Fruit fly (Drosophila melanogaster) Kc167 (cell line): ENCODE results near the gene firl.

Source experiments
- Myc ChIP-seq: fragments of >200 bp; optimal IDR thresholded peaks from 2 replicates; lab custom pipeline; 2017; ENCODE audit warnings: missing external identifiers
- Sin3A ChIP-seq: fragments of >200 bp; optimal IDR thresholded peaks from 2 replicates; lab custom pipeline; 2018; ENCODE audit warnings: missing external identifiers
- h ChIP-seq: fragments of >200 bp; optimal IDR thresholded peaks from 3 replicates; lab custom pipeline; 2018; ENCODE audit warnings: missing external identifiers
- insv ChIP-seq: fragments of >200 bp; optimal IDR thresholded peaks from 3 replicates; lab custom pipeline; 2018; ENCODE audit warnings: missing external identifiers
- psq ChIP-seq: fragments of >200 bp; optimal IDR thresholded peaks from 2 replicates; lab custom pipeline; 2017; ENCODE audit warnings: missing external identifiers
- ttk ChIP-seq: sonication (Bioruptor generic); optimal IDR thresholded peaks from 2 replicates; lab custom pipeline; 2017; ENCODE audit warnings: missing external identifiers

The firl gene

DNA sequence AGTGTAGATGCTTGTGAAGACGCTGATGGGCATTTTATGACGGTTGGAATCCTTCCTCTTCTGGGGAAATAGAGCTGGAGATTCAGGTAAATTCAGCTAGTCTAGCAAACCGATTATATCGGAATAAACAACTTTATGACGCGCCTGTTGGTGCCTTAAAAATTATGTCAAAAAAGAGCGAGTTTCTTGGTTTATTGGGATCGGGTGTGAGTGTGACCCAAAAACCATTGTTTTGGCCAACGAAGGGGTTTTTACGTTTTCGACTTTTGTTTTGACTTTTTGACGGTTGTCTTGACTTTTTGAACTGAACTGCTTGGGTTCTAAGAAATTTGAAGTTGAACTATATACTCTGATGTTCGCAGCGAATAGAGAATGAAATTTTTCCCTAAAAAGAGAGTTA is 25.5 kb upstream of the firl start:
- no peak for TF ChIP-seq Myc (lab: Kevin White, UChicago)
- TF ChIP-seq psq (lab: Kevin White, UChicago) = no peak
- TF ChIP-seq h = no peak
- no peak for TF ChIP-seq Sin3A (lab: Kevin White, UChicago)
- no peak for TF ChIP-seq insv (lab: Kevin White, UChicago)
- TF ChIP-seq ttk (lab: Kevin White, UChicago) = no peak

- TF ChIP-seq h (no peak), Sin3A (lab: Kevin White, UChicago) (no peak), ttk (lab: Kevin White, UChicago) (no peak), Myc (lab: Kevin White, UChicago) (no peak), psq (lab: Kevin White, UChicago) (no peak), insv (lab: Kevin White, UChicago) (no peak)
Measured at dm6 chr2L:12091522-12091921, 24.9 kb upstream of the firl start, which contains the start of gene Pex19. Gene Pex19, plus strand, starts transcription at chr2L:12091822.

DNA sequence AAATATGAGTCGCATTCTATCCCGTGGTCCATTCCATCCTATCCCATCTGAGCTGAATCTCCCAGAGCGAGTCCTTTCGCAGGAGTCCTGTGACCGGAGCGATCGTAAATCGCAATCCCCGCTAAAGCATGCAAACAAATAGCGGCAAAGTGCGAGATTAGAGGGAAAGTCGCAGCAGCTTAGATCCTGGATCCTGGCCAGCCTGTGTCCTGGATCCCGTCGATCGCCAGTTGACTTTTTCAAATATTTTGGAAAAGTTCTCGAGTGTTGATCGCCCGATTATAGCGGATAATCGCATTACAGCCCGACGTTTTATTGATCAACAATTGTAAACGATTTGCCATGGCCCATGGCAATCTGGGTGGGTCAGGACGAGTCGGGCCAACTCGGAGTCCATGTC is 22.6 kb upstream of the firl start:
- no peak for TF ChIP-seq ttk (lab: Kevin White, UChicago)
- TF ChIP-seq Myc (lab: Kevin White, UChicago) = no peak
- TF ChIP-seq insv (lab: Kevin White, UChicago) = no peak
- no peak for TF ChIP-seq Sin3A (lab: Kevin White, UChicago)
- no peak for TF ChIP-seq psq (lab: Kevin White, UChicago)
- TF ChIP-seq h = no peak

DNA sequence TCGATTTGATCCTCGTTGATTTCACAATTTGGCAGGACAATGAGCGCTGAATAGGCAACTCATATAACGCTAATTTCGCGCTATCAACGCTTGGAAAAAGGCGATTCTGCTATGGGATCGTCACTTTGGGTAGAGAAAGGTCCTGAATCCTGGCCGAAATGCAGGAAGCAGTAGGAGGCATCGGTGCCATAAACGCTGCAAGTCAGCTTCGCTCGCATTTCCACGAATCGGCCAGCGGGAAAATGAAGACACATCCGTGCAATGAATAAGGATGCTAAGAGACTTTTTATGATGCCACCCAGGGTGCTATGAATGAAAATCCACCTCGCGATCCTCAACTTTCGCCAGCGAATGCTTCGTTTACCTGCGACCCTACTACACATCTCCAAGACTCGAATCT is 20.9 kb upstream of the firl start:
- TF ChIP-seq Myc (lab: Kevin White, UChicago) (no peak), psq (lab: Kevin White, UChicago) (no peak), ttk (lab: Kevin White, UChicago) (no peak), insv (lab: Kevin White, UChicago) (no peak), Sin3A (lab: Kevin White, UChicago) (no peak), h (no peak)

DNA sequence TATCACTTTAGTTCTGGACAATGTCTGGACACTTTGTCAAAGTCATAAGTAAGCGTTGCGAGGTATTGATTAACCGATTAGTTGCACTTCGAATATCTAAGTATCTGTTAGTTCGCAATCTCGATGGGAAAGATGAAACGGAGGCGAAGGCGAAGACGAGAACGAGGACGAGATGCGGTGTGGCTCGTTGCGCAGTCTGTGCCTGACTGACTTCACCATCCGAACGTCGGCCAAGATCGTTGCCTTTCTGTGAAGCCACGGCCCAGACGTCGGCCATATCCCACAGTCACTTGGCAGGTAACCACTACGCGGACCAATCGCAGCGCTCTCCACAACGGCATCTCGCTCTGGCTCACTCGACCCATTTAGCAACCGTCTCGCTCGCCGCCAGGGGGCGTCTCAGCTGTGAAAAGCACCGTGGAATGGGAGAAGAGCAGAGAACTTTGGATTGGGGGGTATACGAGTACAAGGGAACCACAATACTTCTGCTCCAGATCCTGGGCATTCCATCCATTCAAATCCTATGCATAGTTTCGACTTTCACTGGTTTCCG is 19.1 kb upstream of the firl start, which contains the start of gene prd:
prd (minus strand) TSS at position 209 of the 553 bp plus-strand sequence.
- TF ChIP-seq Myc (lab: Kevin White, UChicago) = no peak

dm6 chr2L:12085010-12085409 is 18.4 kb upstream of the firl start:
- TF ChIP-seq psq (lab: Kevin White, UChicago) (no peak), Myc (lab: Kevin White, UChicago) (no peak), insv (lab: Kevin White, UChicago) (no peak), h (no peak), Sin3A (lab: Kevin White, UChicago) (no peak), ttk (lab: Kevin White, UChicago) (no peak)

- TF ChIP-seq psq (lab: Kevin White, UChicago) (no peak), Myc (lab: Kevin White, UChicago) (no peak), h (no peak), Sin3A (lab: Kevin White, UChicago) (no peak), ttk (lab: Kevin White, UChicago) (no peak), insv (lab: Kevin White, UChicago) (no peak)
Measured at dm6 chr2L:12081118-12081665, 14.6 kb upstream of the firl start.

dm6 chr2L:12079827-12080381 is 13.3 kb upstream of the firl start:
- TF ChIP-seq h (no peak), insv (lab: Kevin White, UChicago) (no peak), psq (lab: Kevin White, UChicago) (no peak), Myc (lab: Kevin White, UChicago) (no peak), ttk (lab: Kevin White, UChicago) (no peak), Sin3A (lab: Kevin White, UChicago) (no peak)

- TF ChIP-seq Sin3A (lab: Kevin White, UChicago) = no peak
- TF ChIP-seq ttk (lab: Kevin White, UChicago) = no peak
Measured at dm6 chr2L:12078695-12079094, 12.1 kb upstream of the firl start.

DNA sequence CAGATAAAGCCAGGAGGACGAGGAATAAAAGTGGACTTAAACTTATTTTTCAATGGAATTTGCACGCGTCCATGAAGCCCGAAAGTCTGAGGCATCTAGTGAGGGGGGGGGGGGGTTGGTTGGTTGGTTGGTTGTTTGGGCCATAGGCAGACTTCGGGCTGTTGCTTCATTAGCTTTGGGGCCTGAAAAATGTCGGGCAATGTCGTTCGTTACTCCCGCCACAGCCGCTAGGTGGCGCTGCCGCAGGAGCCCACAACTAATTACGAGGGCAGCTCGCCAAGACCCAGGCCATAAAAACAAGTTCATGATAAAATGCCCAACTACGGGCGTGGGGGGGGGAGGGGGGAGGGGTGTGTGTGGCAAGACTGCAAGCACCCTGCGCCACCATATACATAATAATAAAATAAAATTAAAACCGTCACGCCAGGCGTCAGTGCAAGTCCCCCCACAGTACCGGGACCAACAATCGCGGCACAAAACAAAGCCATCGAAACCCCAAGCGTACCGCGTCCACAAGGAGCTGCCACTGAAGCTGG is 11.6 kb upstream of the firl start:
- TF ChIP-seq h (no peak), psq (lab: Kevin White, UChicago) (no peak), Myc (lab: Kevin White, UChicago) (no peak), Sin3A (lab: Kevin White, UChicago) (no peak), ttk (lab: Kevin White, UChicago) (no peak), insv (lab: Kevin White, UChicago) (no peak)

- TF ChIP-seq Myc (lab: Kevin White, UChicago) (no peak), psq (lab: Kevin White, UChicago) (no peak), h (no peak), ttk (lab: Kevin White, UChicago) (no peak), insv (lab: Kevin White, UChicago) (no peak), Sin3A (lab: Kevin White, UChicago) (no peak)
Measured at dm6 chr2L:12075850-12076249, 9.3 kb upstream of the firl start, which contains the start of gene CG14947. Gene CG14947, plus strand, starts transcription at chr2L:12076100.
